Worm (Caenorhabditis elegans): ENCODE data around the gene memi-3.

memi-3 gene

DNA sequence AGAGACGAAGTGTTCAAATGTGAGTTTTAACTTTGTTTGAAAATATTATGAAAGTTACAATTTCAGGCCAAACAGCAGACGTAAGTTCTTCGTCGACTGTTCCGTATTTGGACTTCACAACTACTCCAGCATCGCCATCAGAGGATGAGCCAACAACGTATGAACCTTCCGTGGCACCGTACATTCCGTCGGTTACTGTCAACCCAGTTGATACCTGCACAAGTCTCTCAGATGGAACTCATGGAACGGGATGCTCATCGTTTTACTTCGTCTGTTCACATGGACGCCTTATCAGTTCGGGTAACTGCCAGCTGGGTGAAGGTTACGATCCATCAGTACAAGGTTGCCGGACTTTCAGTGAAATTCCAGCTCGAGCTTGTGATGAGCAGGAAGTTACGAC lies 27.4 kb downstream of the memi-3 start:
- TF ChIP-seq ztf-23 (GFP tag; IDR thresholded peaks at IDR 0.05) (no peak), T22C8.4 (GFP tag; IDR thresholded peaks at IDR 0.05) (no peak), ztf-29 (GFP tag; IDR thresholded peaks at IDR 0.05) (no peak), cog-1 (tag; optimal IDR thresholded peaks at IDR 0.05) (no peak), flt-1 (GFP tag; IDR thresholded peaks at IDR 0.05) (no peak), tab-1 (GFP tag; IDR thresholded peaks at IDR 0.05) (no peak), ref-1 (GFP tag; conservative IDR thresholded peaks at IDR 0.05) (no peak), med-1 (GFP tag; optimal IDR thresholded peaks at IDR 0.05; ENCODE audit: insufficient read depth) (no peak), klf-2 (GFP tag; conservative IDR thresholded peaks at IDR 0.05) (no peak)

DNA sequence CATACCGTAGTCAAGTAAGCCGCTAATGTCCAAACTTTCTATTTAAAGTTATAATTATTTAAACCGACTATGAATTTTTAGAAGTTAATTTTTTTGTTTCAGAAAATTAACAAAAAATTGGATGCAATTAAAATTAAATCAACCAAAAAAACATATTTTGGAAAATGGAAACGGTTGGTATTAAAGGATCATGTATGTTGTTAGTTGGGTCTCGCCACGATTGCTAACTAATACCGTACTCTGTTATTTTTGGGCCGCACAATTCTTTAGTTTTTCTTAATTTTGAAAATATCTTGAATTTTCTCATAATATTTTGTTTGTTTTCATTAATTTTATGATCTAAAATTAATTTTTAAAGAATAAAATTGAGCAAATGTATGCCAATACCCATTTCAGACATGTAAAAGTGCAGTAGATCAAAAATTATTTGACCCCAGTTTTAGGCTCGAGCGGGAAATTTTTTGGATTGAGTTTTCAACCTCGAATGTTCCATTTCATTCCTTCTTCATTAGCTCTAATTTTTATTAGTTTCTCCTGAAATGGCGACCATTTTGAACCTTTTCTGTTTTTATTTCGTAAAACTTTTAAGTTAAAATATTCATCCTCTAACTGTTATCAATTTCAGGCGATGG lies 30.7 kb downstream of the memi-3 start, which contains the start of gene cbd-1:
Gene cbd-1, plus strand, starts transcription at position 626 of the 632 bp plus-strand sequence.
- TF ChIP-seq ztf-29 (GFP tag; IDR thresholded peaks at IDR 0.05), result no peak
- TF ChIP-seq ref-1 (GFP tag; conservative IDR thresholded peaks at IDR 0.05), result no peak
- TF ChIP-seq tab-1 (GFP tag; IDR thresholded peaks at IDR 0.05), result no peak
- no peak for TF ChIP-seq ztf-23 (GFP tag; IDR thresholded peaks at IDR 0.05)
- TF ChIP-seq T22C8.4 (GFP tag; IDR thresholded peaks at IDR 0.05), result no peak
- TF ChIP-seq klf-2 (GFP tag; conservative IDR thresholded peaks at IDR 0.05), result no peak
- no peak for TF ChIP-seq cog-1 (tag; optimal IDR thresholded peaks at IDR 0.05)
- TF ChIP-seq med-1 (GFP tag; optimal IDR thresholded peaks at IDR 0.05; ENCODE audit: insufficient read depth), result no peak
- TF ChIP-seq flt-1 (GFP tag; IDR thresholded peaks at IDR 0.05), result no peak

- TF ChIP-seq cog-1 (tag; optimal IDR thresholded peaks at IDR 0.05), result no peak
- TF ChIP-seq med-1 (GFP tag; optimal IDR thresholded peaks at IDR 0.05; ENCODE audit: insufficient read depth), result no peak
- TF ChIP-seq flt-1 (GFP tag; IDR thresholded peaks at IDR 0.05), result no peak
- no peak for TF ChIP-seq T22C8.4 (GFP tag; IDR thresholded peaks at IDR 0.05)
- TF ChIP-seq klf-2 (GFP tag; conservative IDR thresholded peaks at IDR 0.05), result no peak
Observed at ce11 chrIV:11371645-11372044, 31.5 kb downstream of the memi-3 start, which contains the start of gene sec-31. Gene sec-31, minus strand, starts transcription at chrIV:11371792.

ce11 chrIV:11363806-11364562 lies 39.2 kb downstream of the memi-3 start:
- TF ChIP-seq med-1 (GFP tag; optimal IDR thresholded peaks at IDR 0.05; ENCODE audit: insufficient read depth) (no peak), ztf-29 (GFP tag; IDR thresholded peaks at IDR 0.05) (peak; percentile 57; the same call in 1 of the 2 replicates)

ce11 chrIV:11361409-11361808 lies 41.7 kb downstream of the memi-3 start, which contains the start of gene T01G1.4:
Gene T01G1.4, minus strand, starts transcription at chrIV:11361509.
- TF ChIP-seq tab-1 (GFP tag; IDR thresholded peaks at IDR 0.05), result no peak
- TF ChIP-seq ztf-23 (GFP tag; IDR thresholded peaks at IDR 0.05), result no peak
- TF ChIP-seq cog-1 (tag; optimal IDR thresholded peaks at IDR 0.05), result no peak
- TF ChIP-seq klf-2 (GFP tag; conservative IDR thresholded peaks at IDR 0.05), result no peak
- no peak for TF ChIP-seq ztf-29 (GFP tag; IDR thresholded peaks at IDR 0.05)
- no peak for TF ChIP-seq flt-1 (GFP tag; IDR thresholded peaks at IDR 0.05)
- TF ChIP-seq med-1 (GFP tag; optimal IDR thresholded peaks at IDR 0.05; ENCODE audit: insufficient read depth), result no peak
- TF ChIP-seq T22C8.4 (GFP tag; IDR thresholded peaks at IDR 0.05), result no peak
- TF ChIP-seq ref-1 (GFP tag; conservative IDR thresholded peaks at IDR 0.05), result no peak

DNA sequence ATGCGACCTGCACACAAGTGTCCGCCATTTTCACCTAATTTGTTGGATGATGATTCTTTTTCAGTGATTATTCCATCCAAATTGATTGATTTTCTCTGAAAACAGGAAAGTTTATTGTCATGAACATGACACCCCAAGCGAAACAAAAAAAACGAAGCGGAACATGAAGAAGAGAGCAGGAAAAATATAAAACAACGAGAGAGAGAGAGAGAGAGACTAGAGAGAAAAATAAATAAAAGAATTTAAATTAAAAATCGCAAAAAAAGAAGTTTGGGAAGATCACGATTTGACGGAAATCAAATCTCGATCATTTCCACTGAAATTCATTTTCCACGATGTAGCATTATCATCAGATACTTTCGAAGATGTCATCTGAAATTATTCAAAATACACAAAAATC lies 43.4 kb downstream of the memi-3 start, which contains the start of gene klp-12:
Gene klp-12, minus strand, starts transcription at position 101 of the 400 bp plus-strand sequence.
- no peak for TF ChIP-seq ztf-23 (GFP tag; IDR thresholded peaks at IDR 0.05)

ce11 chrIV:11353946-11354458 lies 49.1 kb downstream of the memi-3 start, which contains the start of gene T01G1.2:
Gene T01G1.2, plus strand, starts transcription at chrIV:11354408.
- TF ChIP-seq ref-1 (GFP tag; conservative IDR thresholded peaks at IDR 0.05) (no peak), ztf-23 (GFP tag; IDR thresholded peaks at IDR 0.05) (no peak), tab-1 (GFP tag; IDR thresholded peaks at IDR 0.05) (no peak), med-1 (GFP tag; optimal IDR thresholded peaks at IDR 0.05; ENCODE audit: insufficient read depth) (no peak)

- TF ChIP-seq T22C8.4 (GFP tag; IDR thresholded peaks at IDR 0.05) (no peak), ztf-23 (GFP tag; IDR thresholded peaks at IDR 0.05) (no peak), flt-1 (GFP tag; IDR thresholded peaks at IDR 0.05) (no peak), klf-2 (GFP tag; conservative IDR thresholded peaks at IDR 0.05) (no peak), cog-1 (tag; optimal IDR thresholded peaks at IDR 0.05) (no peak), ztf-29 (GFP tag; IDR thresholded peaks at IDR 0.05) (no peak), ref-1 (GFP tag; conservative IDR thresholded peaks at IDR 0.05) (no peak), med-1 (GFP tag; optimal IDR thresholded peaks at IDR 0.05; ENCODE audit: insufficient read depth) (no peak), tab-1 (GFP tag; IDR thresholded peaks at IDR 0.05) (no peak)
Observed at ce11 chrIV:11352768-11353167, 50.4 kb downstream of the memi-3 start.

All from whole organism, midembryonic.